Worm (Caenorhabditis elegans): ENCODE measurements around the gene coa-3.

- TF ChIP-seq nhr-77 (tag; optimal IDR thresholded peaks at IDR 0.05), result no peak
- TF ChIP-seq aly-2 (tag; optimal IDR thresholded peaks at IDR 0.05), result no peak
- TF ChIP-seq ceh-16 (tag; optimal IDR thresholded peaks at IDR 0.05), result no peak
- TF ChIP-seq ztf-4 (tag; optimal IDR thresholded peaks at IDR 0.05), result no peak
- TF ChIP-seq elt-3 (tag; optimal IDR thresholded peaks at IDR 0.05), result no peak
- no peak for TF ChIP-seq ZK546.5 (tag; optimal IDR thresholded peaks at IDR 0.05)
- TF ChIP-seq daf-12 (tag; optimal IDR thresholded peaks at IDR 0.05), result no peak
- no peak for TF ChIP-seq ztf-11 (tag; optimal IDR thresholded peaks at IDR 0.05)
- no peak for TF ChIP-seq nhr-11 (tag; optimal IDR thresholded peaks at IDR 0.05)
- no peak for TF ChIP-seq R02D3.7 (tag; optimal IDR thresholded peaks at IDR 0.05)
- no peak for TF ChIP-seq lin-39 (tag; optimal IDR thresholded peaks at IDR 0.05)
- no peak for TF ChIP-seq fkh-10 (GFP tag; optimal IDR thresholded peaks at IDR 0.05)
- TF ChIP-seq unc-62 (GFP tag; optimal IDR thresholded peaks at IDR 0.05), result no peak
Measured at ce11 chrII:4638241-4638640, 35.8 kb upstream of the coa-3 start, which contains the start of gene che-10.
